Worm (Caenorhabditis elegans) whole organism, early embryonic: ENCODE measurements around the gene nspg-12.
A peak's percentile ranks its signal among the peaks of the same experiment; 100 is the strongest.

Experiments
- B0310.2 ChIP-seq: sonication (generic microtip); optimal IDR thresholded peaks from 2 replicates; lab custom pipeline; 2016; ENCODE audit warnings: mild to moderate bottlenecking, missing genetic modification characterization, missing compliant biosample characterization
- F13C5.2 ChIP-seq: sonication (generic microtip); optimal IDR thresholded peaks from 2 replicates; lab custom pipeline; 2017; ENCODE audit warnings: mild to moderate bottlenecking, missing genetic modification characterization, inconsistent platforms, missing compliant biosample characterization
- aly-1 ChIP-seq: sonication (generic microtip); optimal IDR thresholded peaks from 2 replicates; lab custom pipeline; 2016; ENCODE audit warnings: missing genetic modification characterization, missing compliant biosample characterization
- ama-1 ChIP-seq: fragments of 150-350 bp; optimal IDR thresholded peaks from 2 replicates; lab custom pipeline; 2014
- ceh-13 ChIP-seq: fragments of 200-800 bp; sonication (Bioruptor generic); optimal IDR thresholded peaks from 2 replicates; lab custom pipeline; 2018; ENCODE audit warnings: mild to moderate bottlenecking, missing genetic modification characterization, missing compliant biosample characterization
- ceh-36 ChIP-seq: sonication (generic microtip); optimal IDR thresholded peaks from 2 replicates; lab custom pipeline; 2016; ENCODE audit warnings: missing genetic modification characterization, inconsistent platforms, missing compliant biosample characterization
- ets-7 ChIP-seq: sonication (generic microtip); optimal IDR thresholded peaks from 2 replicates; lab custom pipeline; 2016; ENCODE audit warnings: missing genotype, missing genetic modification characterization, missing compliant biosample characterization
- flt-1 ChIP-seq: fragments of 200-800 bp; sonication (Bioruptor generic); IDR thresholded peaks from 2 replicates; pipeline ENCODE4 v1.3.6; 2022; ENCODE audit warnings: missing genetic modification characterization, missing compliant biosample characterization
- hmbx-1 ChIP-seq: sonication (generic microtip); optimal IDR thresholded peaks from 2 replicates; lab custom pipeline; 2016; ENCODE audit warnings: mild to moderate bottlenecking, missing genetic modification characterization, missing compliant biosample characterization
- hmg-4 ChIP-seq: fragments of 200-800 bp; sonication (Bioruptor generic); optimal IDR thresholded peaks from 2 replicates; lab custom pipeline; 2018; ENCODE audit warnings: mild to moderate bottlenecking, missing genetic modification characterization, missing compliant biosample characterization
- hnd-1 ChIP-seq: sonication (generic microtip); optimal IDR thresholded peaks from 2 replicates; lab custom pipeline; 2016; ENCODE audit warnings: missing genetic modification characterization, missing compliant biosample characterization
- pes-1 ChIP-seq: fragments of 200-800 bp; sonication (Bioruptor generic); IDR thresholded peaks from 2 replicates; pipeline ENCODE4 v1.3.6; 2022; ENCODE audit warnings: missing genetic modification reagents, missing genetic modification characterization, missing compliant biosample characterization
- scrt-1 ChIP-seq: fragments of 200-800 bp; sonication (Bioruptor generic); IDR thresholded peaks from 2 replicates; pipeline ENCODE4 v1.3.6; 2022; ENCODE audit warnings: missing genetic modification characterization, missing compliant biosample characterization
- sea-1 ChIP-seq: fragments of 200-800 bp; sonication (Bioruptor generic); conservative IDR thresholded peaks from 2 replicates; pipeline ENCODE4 v1.3.6; 2022; ENCODE audit warnings: missing genetic modification characterization, missing compliant biosample characterization
- tbx-11 ChIP-seq: fragments of 200-800 bp; sonication (Bioruptor generic); IDR thresholded peaks from 2 replicates; pipeline ENCODE4 v1.3.6; 2022; ENCODE audit warnings: missing genetic modification characterization, missing compliant biosample characterization
- tbx-37 ChIP-seq: fragments of 200-800 bp; sonication (Bioruptor generic); conservative IDR thresholded peaks from 2 replicates; pipeline ENCODE4 v1.3.6; 2022; ENCODE audit warnings: missing genetic modification reagents, missing genetic modification characterization, missing compliant biosample characterization
- tra-4 ChIP-seq: sonication (generic microtip); optimal IDR thresholded peaks from 2 replicates; lab custom pipeline; 2017; ENCODE audit warnings: missing genetic modification characterization, missing compliant biosample characterization

Gene nspg-12

ce11 chrX:5256999-5257398, at the start of gene nspg-12:
nspg-12 (plus strand) TSS chrX:5257299.
- TF ChIP-seq scrt-1 (GFP tag; lab: Robert Waterston, UW) (no peak), tbx-11 (GFP tag; lab: Robert Waterston, UW) (no peak), sea-1 (no peak), ceh-13 (no peak), hmbx-1 (no peak), F13C5.2 (tag; lab: Kevin White, UChicago) (no peak), aly-1 (tag; lab: Kevin White, UChicago) (no peak), pes-1 (GFP tag; lab: Robert Waterston, UW) (no peak), flt-1 (no peak), B0310.2 (tag; lab: Kevin White, UChicago) (no peak), ets-7 (no peak), tbx-37 (GFP tag; lab: Robert Waterston, UW) (no peak), ama-1 (lab: Kevin White, UChicago) (no peak), hnd-1 (tag; lab: Kevin White, UChicago) (no peak), hmg-4 (GFP tag; lab: Kevin White, UChicago) (no peak), ceh-36 (tag; lab: Kevin White, UChicago) (no peak), tra-4 (tag; lab: Kevin White, UChicago) (no peak)

ce11 chrX:5207819-5208218, 49.3 kb upstream of the nspg-12 start:
- TF ChIP-seq hmbx-1 (no peak), hmg-4 (GFP tag; lab: Kevin White, UChicago) (no peak), flt-1 (no peak), hnd-1 (tag; lab: Kevin White, UChicago) (no peak), B0310.2 (tag; lab: Kevin White, UChicago) (no peak), sea-1 (no peak), ets-7 (no peak), ceh-36 (tag; lab: Kevin White, UChicago) (no peak), F13C5.2 (tag; lab: Kevin White, UChicago) (no peak), pes-1 (GFP tag; lab: Robert Waterston, UW) (no peak), aly-1 (tag; lab: Kevin White, UChicago) (no peak), scrt-1 (GFP tag; lab: Robert Waterston, UW) (no peak), tbx-37 (GFP tag; lab: Robert Waterston, UW) (no peak), ama-1 (lab: Kevin White, UChicago) (no peak), ceh-13 (no peak), tra-4 (tag; lab: Kevin White, UChicago) (no peak)

ce11 chrX:5208326-5208725, 48.8 kb upstream of the nspg-12 start:
- TF ChIP-seq aly-1 (tag; lab: Kevin White, UChicago): no peak
- no peak for TF ChIP-seq tbx-37 (GFP tag; lab: Robert Waterston, UW)
- TF ChIP-seq scrt-1 (GFP tag; lab: Robert Waterston, UW): no peak
- TF ChIP-seq tbx-11 (GFP tag; lab: Robert Waterston, UW): no peak
- TF ChIP-seq ets-7: no peak
- TF ChIP-seq hmg-4 (GFP tag; lab: Kevin White, UChicago): no peak
- TF ChIP-seq hmbx-1: no peak
- no peak for TF ChIP-seq tra-4 (tag; lab: Kevin White, UChicago)
- no peak for TF ChIP-seq pes-1 (GFP tag; lab: Robert Waterston, UW)
- no peak for TF ChIP-seq ama-1 (lab: Kevin White, UChicago)
- no peak for TF ChIP-seq ceh-13
- no peak for TF ChIP-seq ceh-36 (tag; lab: Kevin White, UChicago)
- TF ChIP-seq B0310.2 (tag; lab: Kevin White, UChicago): no peak
- TF ChIP-seq flt-1: no peak

- TF ChIP-seq F13C5.2 (tag; lab: Kevin White, UChicago) (no peak), flt-1 (no peak), tbx-37 (GFP tag; lab: Robert Waterston, UW) (no peak), ceh-36 (tag; lab: Kevin White, UChicago) (no peak), tra-4 (tag; lab: Kevin White, UChicago) (no peak), hmbx-1 (no peak), tbx-11 (GFP tag; lab: Robert Waterston, UW) (no peak), pes-1 (GFP tag; lab: Robert Waterston, UW) (no peak), ceh-13 (no peak), scrt-1 (GFP tag; lab: Robert Waterston, UW) (no peak), ets-7 (no peak), aly-1 (tag; lab: Kevin White, UChicago) (no peak)
Measured at ce11 chrX:5208831-5209230, 48.3 kb upstream of the nspg-12 start.

- TF ChIP-seq hnd-1 (tag; lab: Kevin White, UChicago): no peak
- no peak for TF ChIP-seq tbx-11 (GFP tag; lab: Robert Waterston, UW)
- TF ChIP-seq hmg-4 (GFP tag; lab: Kevin White, UChicago): no peak
- no peak for TF ChIP-seq B0310.2 (tag; lab: Kevin White, UChicago)
- TF ChIP-seq ceh-13: no peak
- TF ChIP-seq pes-1 (GFP tag; lab: Robert Waterston, UW): no peak
- no peak for TF ChIP-seq tra-4 (tag; lab: Kevin White, UChicago)
- TF ChIP-seq tbx-37 (GFP tag; lab: Robert Waterston, UW): no peak
- TF ChIP-seq F13C5.2 (tag; lab: Kevin White, UChicago): no peak
- no peak for TF ChIP-seq ets-7
- TF ChIP-seq hmbx-1: no peak
- TF ChIP-seq flt-1: no peak
- no peak for TF ChIP-seq sea-1
- TF ChIP-seq scrt-1 (GFP tag; lab: Robert Waterston, UW): no peak
Measured at ce11 chrX:5209429-5209828, 47.7 kb upstream of the nspg-12 start.

- no peak; the same call in 1 of the 2 replicates for TF ChIP-seq pes-1 (GFP tag; lab: Robert Waterston, UW)
- peak; percentile 33 for TF ChIP-seq hmg-4 (GFP tag; lab: Kevin White, UChicago)
Measured at ce11 chrX:5210524-5210923, 46.6 kb upstream of the nspg-12 start.

- TF ChIP-seq ama-1 (lab: Kevin White, UChicago): no peak
- no peak for TF ChIP-seq aly-1 (tag; lab: Kevin White, UChicago)
- no peak for TF ChIP-seq ets-7
- TF ChIP-seq flt-1: no peak
- no peak for TF ChIP-seq F13C5.2 (tag; lab: Kevin White, UChicago)
- no peak for TF ChIP-seq ceh-13
- TF ChIP-seq tbx-37 (GFP tag; lab: Robert Waterston, UW): no peak
- no peak for TF ChIP-seq hmg-4 (GFP tag; lab: Kevin White, UChicago)
- TF ChIP-seq tra-4 (tag; lab: Kevin White, UChicago): no peak
- no peak for TF ChIP-seq sea-1
- TF ChIP-seq B0310.2 (tag; lab: Kevin White, UChicago): no peak
Measured at ce11 chrX:5210927-5211655, 46.0 kb upstream of the nspg-12 start.
